Fruit fly (Drosophila melanogaster) whole organism, embryonic: ENCODE data around the gene Phs.

Experiments used
- Asciz ChIP-seq: fragments of 200-800 bp; sonication (Bioruptor generic); optimal IDR thresholded peaks from 2 replicates; lab custom pipeline; 2017; ENCODE audit warnings: missing biosample characterization, mild to moderate bottlenecking, missing genetic modification characterization, missing genetic modification reagents
- B-H2 ChIP-seq: fragments of 200-800 bp; sonication (Bioruptor generic); optimal IDR thresholded peaks from 2 replicates; lab custom pipeline; 2018; ENCODE audit warnings: missing biosample characterization, mild to moderate bottlenecking, missing genetic modification characterization
- Blimp-1 ChIP-seq: fragments of 200-800 bp; sonication (Bioruptor generic); optimal IDR thresholded peaks from 3 replicates; lab custom pipeline; 2018; ENCODE audit warnings: missing biosample characterization, missing genetic modification characterization, mild to moderate bottlenecking, moderate library complexity, missing genetic modification reagents
- CG1024 ChIP-seq: fragments of 200-800 bp; sonication (Bioruptor generic); IDR thresholded peaks from 2 replicates; pipeline ENCODE4 v1.3.6; 2022; ENCODE audit warnings: missing biosample characterization, missing genetic modification characterization
- CG11093 ChIP-seq: fragments of 200-800 bp; sonication (Bioruptor generic); IDR thresholded peaks from 3 replicates; pipeline ENCODE4 v1.3.6; 2022; ENCODE audit warnings: missing biosample characterization, missing genetic modification characterization
- CG13894 ChIP-seq: fragments of 200-800 bp; sonication (Bioruptor generic); optimal IDR thresholded peaks from 3 replicates; lab custom pipeline; 2018; ENCODE audit warnings: missing biosample characterization, mild to moderate bottlenecking, missing genetic modification characterization, moderate library complexity
- CG15479 ChIP-seq: fragments of 200-800 bp; sonication (Bioruptor generic); optimal IDR thresholded peaks from 3 replicates; lab custom pipeline; 2019; ENCODE audit warnings: missing biosample characterization, mild to moderate bottlenecking, missing genetic modification characterization, moderate library complexity
- CG1602 ChIP-seq: fragments of 200-800 bp; sonication (Bioruptor generic); optimal IDR thresholded peaks from 3 replicates; lab custom pipeline; 2016; ENCODE audit warnings: missing biosample characterization, missing genetic modification characterization
- CG1603 ChIP-seq: fragments of 200-800 bp; sonication (Bioruptor generic); optimal IDR thresholded peaks from 2 replicates; lab custom pipeline; 2019; ENCODE audit warnings: missing biosample characterization, mild to moderate bottlenecking, missing genetic modification characterization, moderate library complexity
- CG1647 ChIP-seq: fragments of 200-800 bp; sonication (Bioruptor generic); optimal IDR thresholded peaks from 3 replicates; lab custom pipeline; 2016; ENCODE audit warnings: missing biosample characterization, missing genetic modification characterization
- CG16813 ChIP-seq: fragments of 200-800 bp; sonication (Bioruptor generic); IDR thresholded peaks from 3 replicates; pipeline ENCODE4 v1.3.6; 2022; ENCODE audit warnings: missing biosample characterization, missing genetic modification characterization; ENCODE audit not compliant: partially characterized antibody
- CG17359 ChIP-seq: fragments of 200-800 bp; sonication (Bioruptor generic); optimal IDR thresholded peaks from 3 replicates; lab custom pipeline; 2018; ENCODE audit warnings: missing biosample characterization, mild to moderate bottlenecking, missing genetic modification characterization, moderate library complexity
- CG32772 ChIP-seq: fragments of 200-800 bp; sonication (Bioruptor generic); IDR thresholded peaks from 2 replicates; pipeline ENCODE4 v1.3.6; 2022; ENCODE audit warnings: missing biosample characterization, missing genetic modification characterization
- CG3407 ChIP-seq: fragments of 200-800 bp; sonication (Bioruptor generic); optimal IDR thresholded peaks from 2 replicates; lab custom pipeline; 2018; ENCODE audit warnings: missing biosample characterization, mild to moderate bottlenecking, missing genetic modification characterization
- CG34376 ChIP-seq: fragments of 200-800 bp; sonication (Bioruptor generic); optimal IDR thresholded peaks from 2 replicates; lab custom pipeline; 2018; ENCODE audit warnings: missing biosample characterization, mild to moderate bottlenecking, missing genetic modification characterization
- CG4282 ChIP-seq: fragments of 200-800 bp; sonication (Bioruptor generic); optimal IDR thresholded peaks from 2 replicates; lab custom pipeline; 2016; ENCODE audit warnings: missing biosample characterization, missing genetic modification characterization
- CG4360 ChIP-seq: fragments of 200-800 bp; sonication (Bioruptor generic); IDR thresholded peaks from 2 replicates; pipeline ENCODE4 v1.3.6; 2022; ENCODE audit warnings: missing biosample characterization, missing genetic modification characterization
- CG6765 ChIP-seq: fragments of 200-800 bp; sonication (Bioruptor generic); optimal IDR thresholded peaks from 3 replicates; lab custom pipeline; 2017; ENCODE audit warnings: missing biosample characterization, mild to moderate bottlenecking, missing genetic modification characterization
- CG8388 ChIP-seq: fragments of 200-800 bp; sonication (Bioruptor generic); optimal IDR thresholded peaks from 2 replicates; lab custom pipeline; 2019; ENCODE audit warnings: missing biosample characterization, mild to moderate bottlenecking, missing genetic modification characterization, moderate library complexity
- CTCF ChIP-seq: fragments of 200-800 bp; sonication (Bioruptor generic); optimal IDR thresholded peaks from 2 replicates; lab custom pipeline; 2017; ENCODE audit warnings: missing biosample characterization, mild to moderate bottlenecking, missing genetic modification characterization, moderate library complexity
- Camta ChIP-seq: fragments of 200-800 bp; sonication (Bioruptor generic); optimal IDR thresholded peaks from 2 replicates; lab custom pipeline; 2016; ENCODE audit warnings: missing biosample characterization, missing genetic modification characterization
- D19B ChIP-seq: fragments of 200-800 bp; sonication (Bioruptor generic); optimal IDR thresholded peaks from 2 replicates; lab custom pipeline; 2017; ENCODE audit warnings: missing biosample characterization, mild to moderate bottlenecking, missing genetic modification characterization
- Deaf1 ChIP-seq: fragments of 200-800 bp; optimal IDR thresholded peaks from 3 replicates; lab custom pipeline; 2019; ENCODE audit warnings: missing biosample characterization, mild to moderate bottlenecking, missing genetic modification characterization, moderate library complexity
- Dip2 ChIP-seq: fragments of 200-800 bp; sonication (Bioruptor generic); IDR thresholded peaks from 2 replicates; pipeline ENCODE4 v1.3.6; 2022; ENCODE audit warnings: missing biosample characterization, missing genetic modification characterization
- Doc3 ChIP-seq: fragments of 200-800 bp; sonication (Bioruptor generic); IDR thresholded peaks from 3 replicates; pipeline ENCODE4 v1.3.6; 2022; ENCODE audit warnings: missing biosample characterization, missing genetic modification characterization; ENCODE audit not compliant: partially characterized antibody
- Ets65A ChIP-seq: fragments of 200-800 bp; sonication (Bioruptor generic); peaks from one replicate; lab custom pipeline; 2016; ENCODE audit warnings: missing biosample characterization, missing genetic modification characterization
- Hey ChIP-seq: fragments of 200-800 bp; sonication (Bioruptor generic); optimal IDR thresholded peaks from 3 replicates; lab custom pipeline; 2018; ENCODE audit warnings: missing biosample characterization, mild to moderate bottlenecking, missing genetic modification characterization
- Hr39 ChIP-seq: fragments of >200 bp; optimal IDR thresholded peaks from 2 replicates; lab custom pipeline; 2017
- Mad ChIP-seq: fragments of 200-800 bp; sonication (Bioruptor generic); optimal IDR thresholded peaks from 2 replicates; lab custom pipeline; 2016; ENCODE audit warnings: missing biosample characterization, missing genetic modification characterization
- Oli ChIP-seq: fragments of 200-800 bp; sonication (Bioruptor generic); optimal IDR thresholded peaks from 2 replicates; lab custom pipeline; 2018; ENCODE audit warnings: missing biosample characterization, mild to moderate bottlenecking, missing genetic modification characterization, moderate library complexity
- Poxn ChIP-seq: fragments of 200-800 bp; sonication (Bioruptor generic); IDR thresholded peaks from 2 replicates; pipeline ENCODE4 v1.3.6; 2022; ENCODE audit warnings: missing biosample characterization, missing genetic modification characterization
- Scr ChIP-seq: fragments of 200-800 bp; sonication (Bioruptor generic); IDR thresholded peaks from 2 replicates; pipeline ENCODE4 v1.3.6; 2022; ENCODE audit warnings: missing biosample characterization, missing genetic modification characterization; ENCODE audit not compliant: partially characterized antibody
- Side ChIP-seq: fragments of 200-800 bp; sonication (Bioruptor generic); optimal IDR thresholded peaks from 2 replicates; lab custom pipeline; 2016; ENCODE audit warnings: missing biosample characterization, missing genetic modification characterization
- Usf ChIP-seq: fragments of 200-800 bp; sonication (Bioruptor generic); optimal IDR thresholded peaks from 2 replicates; lab custom pipeline; 2017; ENCODE audit warnings: missing genotype, missing biosample characterization, missing genetic modification characterization
- ac ChIP-seq: fragments of 200-800 bp; sonication (Bioruptor generic); optimal IDR thresholded peaks from 3 replicates; lab custom pipeline; 2017; ENCODE audit warnings: missing biosample characterization, mild to moderate bottlenecking, missing genetic modification characterization
- ara ChIP-seq: fragments of 200-800 bp; sonication (Bioruptor generic); IDR thresholded peaks from 2 replicates; pipeline ENCODE4 v1.3.6; 2022; ENCODE audit warnings: missing biosample characterization, missing genetic modification characterization
- bcd ChIP-seq: fragments of 200-800 bp; sonication (Bioruptor generic); optimal IDR thresholded peaks from 2 replicates; lab custom pipeline; 2017; ENCODE audit warnings: missing biosample characterization, mild to moderate bottlenecking, missing genetic modification characterization
- chm ChIP-seq: fragments of 200-800 bp; sonication (Bioruptor generic); IDR thresholded peaks from 2 replicates; pipeline ENCODE4 v1.3.6; 2022; ENCODE audit warnings: missing biosample characterization, missing genetic modification characterization
- croc ChIP-seq: fragments of 200-800 bp; sonication (Bioruptor generic); conservative IDR thresholded peaks from 3 replicates; pipeline ENCODE4 v1.3.6; 2022; ENCODE audit warnings: missing biosample characterization, missing genetic modification characterization
- dm ChIP-seq: fragments of 200-800 bp; sonication (Bioruptor generic); optimal IDR thresholded peaks from 3 replicates; lab custom pipeline; 2016; ENCODE audit warnings: missing biosample characterization, missing genetic modification characterization
- en ChIP-seq: fragments of 200-800 bp; sonication (Bioruptor generic); optimal IDR thresholded peaks from 2 replicates; lab custom pipeline; 2016; ENCODE audit warnings: missing biosample characterization, missing genetic modification characterization
- hth ChIP-seq: fragments of >200 bp; optimal IDR thresholded peaks from 2 replicates; lab custom pipeline; 2017; ENCODE audit warnings: inconsistent platforms
- lab ChIP-seq: fragments of 200-800 bp; sonication (Bioruptor generic); optimal IDR thresholded peaks from 3 replicates; lab custom pipeline; 2017; ENCODE audit warnings: missing biosample characterization, missing genetic modification characterization, mild to moderate bottlenecking, moderate library complexity, missing genetic modification reagents
- lbe ChIP-seq: fragments of 200-800 bp; sonication (Bioruptor generic); optimal IDR thresholded peaks from 2 replicates; lab custom pipeline; 2016; ENCODE audit warnings: missing biosample characterization, mild to moderate bottlenecking, missing genetic modification characterization
- oc ChIP-seq: fragments of 200-800 bp; sonication (Bioruptor generic); optimal IDR thresholded peaks from 2 replicates; lab custom pipeline; 2018; ENCODE audit warnings: missing biosample characterization, mild to moderate bottlenecking, missing genetic modification characterization, moderate library complexity
- pros ChIP-seq: fragments of 200-800 bp; sonication (Bioruptor generic); optimal IDR thresholded peaks from 3 replicates; lab custom pipeline; 2019; ENCODE audit warnings: missing biosample characterization, mild to moderate bottlenecking, missing genetic modification characterization, moderate library complexity
- scrt ChIP-seq: fragments of 200-800 bp; sonication (Bioruptor generic); optimal IDR thresholded peaks from 2 replicates; lab custom pipeline; 2018; ENCODE audit warnings: missing biosample characterization, mild to moderate bottlenecking, missing genetic modification characterization, moderate library complexity
- sisA ChIP-seq: fragments of 200-800 bp; sonication (Bioruptor generic); IDR thresholded peaks from 2 replicates; pipeline ENCODE4 v1.3.6; 2022; ENCODE audit warnings: missing biosample characterization, missing genetic modification characterization
- wdn ChIP-seq: fragments of 200-800 bp; sonication (Bioruptor generic); IDR thresholded peaks from 2 replicates; pipeline ENCODE4 v1.3.6; 2022; ENCODE audit warnings: missing biosample characterization, missing genetic modification characterization
- zf30C ChIP-seq: fragments of 200-800 bp; sonication (Bioruptor generic); optimal IDR thresholded peaks from 3 replicates; lab custom pipeline; 2018; ENCODE audit warnings: missing biosample characterization, mild to moderate bottlenecking, missing genetic modification characterization
- zfh1 ChIP-seq: fragments of 200-800 bp; sonication (Bioruptor generic); IDR thresholded peaks from 3 replicates; pipeline ENCODE4 v1.3.6; 2022; ENCODE audit warnings: missing biosample characterization, missing genetic modification characterization

The Phs gene

DNA sequence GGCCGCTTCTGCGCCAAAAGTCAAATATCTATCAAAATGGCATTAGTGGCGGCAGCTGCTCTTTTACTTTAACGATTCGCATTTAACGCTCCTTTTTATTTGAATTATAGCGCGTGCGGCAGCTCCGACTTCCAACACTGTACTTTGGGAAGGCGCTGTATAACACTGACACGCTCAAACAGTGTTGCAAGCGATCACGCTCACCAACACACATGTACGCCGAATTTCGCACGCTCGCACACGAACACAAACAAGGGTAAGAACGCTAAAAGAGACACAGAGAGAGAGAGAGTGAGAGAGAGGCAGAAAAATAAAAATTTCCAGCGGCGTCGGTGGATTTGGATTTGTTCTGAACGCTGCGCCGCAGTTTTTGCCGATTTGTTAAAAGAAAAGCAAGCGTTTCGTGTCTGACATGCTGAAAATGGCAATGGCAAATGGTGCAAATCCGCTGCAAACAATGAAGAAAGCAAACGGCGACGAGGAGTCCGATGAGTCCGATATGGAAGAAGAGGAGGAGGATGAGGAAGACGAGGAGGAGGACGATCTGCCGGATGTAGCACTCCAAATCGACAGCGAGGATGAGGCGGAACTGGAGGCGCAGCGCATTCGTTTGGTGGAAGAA is at the start of gene Phs (continued):
- TF ChIP-seq Poxn (GFP tag; lab: Robert Waterston, UW) (peak; percentile 8; the same call in 1 of the 2 replicates), CG1603 (tag; lab: Kevin White, UChicago) (peak; percentile 83), zfh1 (GFP tag; lab: Robert Waterston, UW) (peak; percentile 93), scrt (peak; percentile 28), Ets65A (peak; percentile 99), CG4360 (GFP tag; lab: Robert Waterston, UW) (no peak), CG3407 (peak; percentile 60), CG1602 (GFP tag; lab: Kevin White, UChicago) (peak; percentile 60), CG34376 (peak; percentile 63), CG1647 (GFP tag; lab: Kevin White, UChicago) (peak; percentile 84), CG32772 (GFP tag; lab: Robert Waterston, UW) (peak; percentile 64; the same call in 1 of the 2 replicates), Side (GFP tag; lab: Kevin White, UChicago) (peak; percentile 90), lab (GFP tag; lab: Kevin White, UChicago) (peak; percentile 90), Deaf1 (tag; lab: Kevin White, UChicago) (peak; percentile 24), CG11093 (no peak), CG17359 (peak; percentile 61), Blimp-1 (GFP tag; lab: Kevin White, UChicago) (peak; percentile 49), D19B (GFP tag; lab: Kevin White, UChicago) (peak; percentile 56), CG15479 (peak; percentile 20), CG8388 (GFP tag; lab: Kevin White, UChicago) (peak; percentile 16), B-H2 (peak; percentile 92), ara (peak; percentile 74), wdn (peak; percentile 76), sisA (GFP tag; lab: Robert Waterston, UW) (peak; percentile 73), pros (GFP tag; lab: Kevin White, UChicago) (no peak), oc (peak; percentile 23), Oli (peak; percentile 9), en (GFP tag; lab: Kevin White, UChicago) (peak; percentile 65), chm (GFP tag; lab: Robert Waterston, UW) (peak; percentile 93), zf30C (GFP tag; lab: Kevin White, UChicago) (peak; percentile 36), Mad (GFP tag; lab: Kevin White, UChicago) (peak; percentile 77), lbe (GFP tag; lab: Kevin White, UChicago) (peak; percentile 84), CG13894 (tag; lab: Kevin White, UChicago) (peak; percentile 63), Hr39 (lab: Kevin White, UChicago) (peak; percentile 72), Scr (GFP tag; lab: Robert Waterston, UW) (peak; percentile 48), Doc3 (GFP tag; lab: Robert Waterston, UW) (no peak), CG6765 (GFP tag; lab: Kevin White, UChicago) (peak; percentile 45), hth (lab: Kevin White, UChicago) (no peak), dm (GFP tag; lab: Kevin White, UChicago) (peak; percentile 70), Camta (GFP tag; lab: Kevin White, UChicago) (peak; percentile 78), bcd (GFP tag; lab: Kevin White, UChicago) (peak; percentile 76), Asciz (GFP tag; lab: Kevin White, UChicago) (peak; percentile 47), CG1024 (peak; percentile 70), CG4282 (peak; percentile 86), ac (peak; percentile 36), Hey (tag; lab: Kevin White, UChicago) (no peak), croc (peak; percentile 54), Usf (GFP tag; lab: Kevin White, UChicago) (peak; percentile 48), CTCF (GFP tag; lab: Kevin White, UChicago) (peak; percentile 11), CG16813 (GFP tag; lab: Robert Waterston, UW) (peak; percentile 55; the same call in 2 of the 3 replicates), Dip2 (GFP tag; lab: Robert Waterston, UW) (no peak)
